Fruit fly (Drosophila melanogaster) whole organism, adult: ENCODE results near the gene CG13060.

ENCODE experiments used
- CG11617 ChIP-seq: fragments of 200-800 bp; sonication (Bioruptor generic); optimal IDR thresholded peaks from 2 replicates; lab custom pipeline; 2017; ENCODE audit warnings: mild to moderate bottlenecking, missing biosample characterization, missing genetic modification reagents, missing genetic modification characterization
- CG12768 ChIP-seq: fragments of 200-800 bp; sonication (Bioruptor generic); optimal IDR thresholded peaks from 2 replicates; lab custom pipeline; 2017; ENCODE audit warnings: missing biosample characterization, missing genetic modification characterization, mild to moderate bottlenecking, moderate library complexity, missing genetic modification reagents
- CG14711 ChIP-seq: fragments of 200-800 bp; sonication (Bioruptor generic); optimal IDR thresholded peaks from 2 replicates; lab custom pipeline; 2018; ENCODE audit warnings: missing biosample characterization, mild to moderate bottlenecking, missing genetic modification characterization, moderate library complexity
- CG1620 ChIP-seq: fragments of 200-800 bp; sonication (Bioruptor generic); optimal IDR thresholded peaks from 2 replicates; lab custom pipeline; 2016; ENCODE audit warnings: missing biosample characterization, missing genetic modification characterization
- CG33017 ChIP-seq: fragments of 200-800 bp; sonication (Bioruptor generic); optimal IDR thresholded peaks from 2 replicates; lab custom pipeline; 2018; ENCODE audit warnings: missing biosample characterization, mild to moderate bottlenecking, missing genetic modification characterization, moderate library complexity
- CG5204 ChIP-seq: fragments of 200-800 bp; sonication (Bioruptor generic); optimal IDR thresholded peaks from 2 replicates; lab custom pipeline; 2016; ENCODE audit warnings: missing biosample characterization, missing genetic modification characterization
- CG7045 ChIP-seq: fragments of 200-800 bp; sonication (Bioruptor generic); optimal IDR thresholded peaks from 2 replicates; lab custom pipeline; 2017; ENCODE audit warnings: missing biosample characterization, mild to moderate bottlenecking, missing genetic modification characterization
- CG7101 ChIP-seq: fragments of 200-800 bp; sonication (Bioruptor generic); optimal IDR thresholded peaks from 2 replicates; lab custom pipeline; 2018; ENCODE audit warnings: missing biosample characterization, mild to moderate bottlenecking, missing genetic modification characterization, moderate library complexity
- Clk ChIP-seq: fragments of 200-800 bp; sonication (Bioruptor generic); optimal IDR thresholded peaks from 2 replicates; lab custom pipeline; 2017; ENCODE audit warnings: missing biosample characterization, missing genetic modification characterization
- Crg-1 ChIP-seq: fragments of 200-800 bp; sonication (Bioruptor generic); optimal IDR thresholded peaks from 2 replicates; lab custom pipeline; 2016; ENCODE audit warnings: missing biosample characterization, missing genetic modification characterization
- Hr96 ChIP-seq: fragments of 200-800 bp; sonication (Bioruptor generic); optimal IDR thresholded peaks from 2 replicates; lab custom pipeline; 2016; ENCODE audit warnings: missing biosample characterization, missing genetic modification characterization
- Mnt ChIP-seq: fragments of 200-800 bp; sonication (Bioruptor generic); optimal IDR thresholded peaks from 2 replicates; lab custom pipeline; 2016; ENCODE audit warnings: missing biosample characterization, mild to moderate bottlenecking, missing genetic modification characterization
- bab1 ChIP-seq: fragments of 200-800 bp; sonication (Bioruptor generic); optimal IDR thresholded peaks from 3 replicates; lab custom pipeline; 2019; ENCODE audit warnings: missing biosample characterization, mild to moderate bottlenecking, missing genetic modification characterization, moderate library complexity
- cic ChIP-seq: fragments of 200-800 bp; sonication (Bioruptor generic); optimal IDR thresholded peaks from 2 replicates; lab custom pipeline; 2017; ENCODE audit warnings: missing biosample characterization, mild to moderate bottlenecking, missing genetic modification characterization, moderate library complexity
- cnc ChIP-seq, 2 experiments: fragments of >200 bp; optimal IDR thresholded peaks; 2 replicates each; lab custom pipeline; 2017
- kay ChIP-seq: fragments of 200-800 bp; sonication (Bioruptor generic); peaks from one replicate; lab custom pipeline; 2016; ENCODE audit warnings: missing biosample characterization, missing genetic modification characterization, borderline replicate concordance
- ovo ChIP-seq: fragments of 200-800 bp; sonication (Bioruptor generic); optimal IDR thresholded peaks from 2 replicates; lab custom pipeline; 2016; ENCODE audit warnings: missing biosample characterization, missing genetic modification characterization
- pad ChIP-seq: fragments of 200-800 bp; sonication (Bioruptor generic); optimal IDR thresholded peaks from 3 replicates; lab custom pipeline; 2017; ENCODE audit warnings: missing biosample characterization, missing genetic modification characterization, mild to moderate bottlenecking, moderate library complexity, missing genetic modification reagents
- tj ChIP-seq: fragments of 200-800 bp; sonication (Bioruptor generic); optimal IDR thresholded peaks from 3 replicates; lab custom pipeline; 2017; ENCODE audit warnings: missing biosample characterization, mild to moderate bottlenecking, missing genetic modification characterization, moderate library complexity
- toe ChIP-seq: fragments of 200-800 bp; sonication (Bioruptor generic); optimal IDR thresholded peaks from 2 replicates; lab custom pipeline; 2016; ENCODE audit warnings: missing biosample characterization, missing genetic modification characterization

Gene CG13060

dm6 chr3L:16333013-16333412, 13.4 kb downstream of the CG13060 start, which contains the start of gene CG13056:
TSS of gene CG13056 (plus strand) at chr3L:16333313.
- TF ChIP-seq pad (GFP tag; lab: Kevin White, UChicago) (no peak), ovo (GFP tag; lab: Kevin White, UChicago) (no peak), cic (GFP tag; lab: Kevin White, UChicago) (no peak), bab1 (GFP tag; lab: Kevin White, UChicago) (no peak)

dm6 chr3L:16334876-16335275, 15.2 kb downstream of the CG13060 start:
- TF ChIP-seq pad (GFP tag; lab: Kevin White, UChicago) (no peak), Mnt (GFP tag; lab: Kevin White, UChicago) (no peak), Crg-1 (no peak), CG33017 (tag; lab: Kevin White, UChicago) (no peak), ovo (GFP tag; lab: Kevin White, UChicago) (no peak), bab1 (GFP tag; lab: Kevin White, UChicago) (no peak), cic (GFP tag; lab: Kevin White, UChicago) (no peak), CG5204 (GFP tag; lab: Kevin White, UChicago) (no peak), kay (GFP tag; lab: Kevin White, UChicago) (no peak), CG7045 (GFP tag; lab: Kevin White, UChicago) (no peak), CG7101 (tag; lab: Kevin White, UChicago) (no peak), CG11617 (no peak), Hr96 (no peak), CG1620 (GFP tag; lab: Kevin White, UChicago) (no peak), CG14711 (tag; lab: Kevin White, UChicago) (no peak), CG12768 (GFP tag; lab: Kevin White, UChicago) (no peak), Clk (GFP tag; lab: Kevin White, UChicago) (no peak), toe (GFP tag; lab: Kevin White, UChicago) (no peak)

- TF ChIP-seq cic (GFP tag; lab: Kevin White, UChicago) (no peak), CG5204 (GFP tag; lab: Kevin White, UChicago) (no peak), CG33017 (tag; lab: Kevin White, UChicago) (no peak), tj (GFP tag; lab: Kevin White, UChicago) (no peak), Mnt (GFP tag; lab: Kevin White, UChicago) (no peak), CG11617 (no peak), bab1 (GFP tag; lab: Kevin White, UChicago) (no peak), toe (GFP tag; lab: Kevin White, UChicago) (no peak), kay (GFP tag; lab: Kevin White, UChicago) (no peak), Hr96 (no peak), CG7101 (tag; lab: Kevin White, UChicago) (no peak), CG7045 (GFP tag; lab: Kevin White, UChicago) (no peak), ovo (GFP tag; lab: Kevin White, UChicago) (no peak), CG14711 (tag; lab: Kevin White, UChicago) (no peak), CG12768 (GFP tag; lab: Kevin White, UChicago) (no peak), Clk (GFP tag; lab: Kevin White, UChicago) (no peak)
Measured at dm6 chr3L:16337739-16338138, 18.1 kb downstream of the CG13060 start.

- TF ChIP-seq pad (GFP tag; lab: Kevin White, UChicago) (no peak), CG5204 (GFP tag; lab: Kevin White, UChicago) (no peak), CG1620 (GFP tag; lab: Kevin White, UChicago) (no peak), bab1 (GFP tag; lab: Kevin White, UChicago) (no peak), Clk (GFP tag; lab: Kevin White, UChicago) (no peak), CG33017 (tag; lab: Kevin White, UChicago) (no peak), Crg-1 (no peak)
Measured at dm6 chr3L:16338703-16339102, 19.0 kb downstream of the CG13060 start, which contains the start of gene CG4998. TSS of gene CG4998 (plus strand) at chr3L:16339003.

- no peak for TF ChIP-seq cnc (optimal IDR thresholded peaks at IDR 0.05; lab: Kevin White, UChicago)
- TF ChIP-seq CG11617 = no peak
- TF ChIP-seq bab1 (GFP tag; lab: Kevin White, UChicago) = no peak
- TF ChIP-seq CG1620 (GFP tag; lab: Kevin White, UChicago) = no peak
- no peak for TF ChIP-seq tj (GFP tag; lab: Kevin White, UChicago)
- TF ChIP-seq CG7045 (GFP tag; lab: Kevin White, UChicago) = no peak
- TF ChIP-seq Mnt (GFP tag; lab: Kevin White, UChicago) = no peak
- no peak for TF ChIP-seq kay (GFP tag; lab: Kevin White, UChicago)
Measured at dm6 chr3L:16339463-16339862, 19.8 kb downstream of the CG13060 start.

dm6 chr3L:16339873-16340272, 20.2 kb downstream of the CG13060 start:
- TF ChIP-seq CG1620 (GFP tag; lab: Kevin White, UChicago) (no peak), Clk (GFP tag; lab: Kevin White, UChicago) (no peak), CG7045 (GFP tag; lab: Kevin White, UChicago) (no peak), cic (GFP tag; lab: Kevin White, UChicago) (no peak), CG5204 (GFP tag; lab: Kevin White, UChicago) (no peak)

- TF ChIP-seq Clk (GFP tag; lab: Kevin White, UChicago) (no peak), Crg-1 (no peak), CG14711 (tag; lab: Kevin White, UChicago) (no peak), CG33017 (tag; lab: Kevin White, UChicago) (no peak), tj (GFP tag; lab: Kevin White, UChicago) (no peak), ovo (GFP tag; lab: Kevin White, UChicago) (no peak), cnc (optimal IDR thresholded peaks at IDR 0.05; lab: Kevin White, UChicago) (no peak), toe (GFP tag; lab: Kevin White, UChicago) (no peak), Hr96 (no peak), CG7101 (tag; lab: Kevin White, UChicago) (no peak), CG12768 (GFP tag; lab: Kevin White, UChicago) (no peak), bab1 (GFP tag; lab: Kevin White, UChicago) (no peak), CG1620 (GFP tag; lab: Kevin White, UChicago) (no peak), CG7045 (GFP tag; lab: Kevin White, UChicago) (no peak), kay (GFP tag; lab: Kevin White, UChicago) (no peak), cic (GFP tag; lab: Kevin White, UChicago) (no peak), Mnt (GFP tag; lab: Kevin White, UChicago) (no peak), CG11617 (no peak), pad (GFP tag; lab: Kevin White, UChicago) (no peak)
Measured at dm6 chr3L:16346023-16346422, 26.4 kb downstream of the CG13060 start, which contains the start of gene CG33257. TSS of gene CG33257 (plus strand) at chr3L:16346323.
